Worm (Caenorhabditis elegans): ENCODE data around the gene T04C12.11.

- peak; percentile 6 for TF ChIP-seq nhr-77 (tag; optimal IDR thresholded peaks at IDR 0.05)
- no peak for TF ChIP-seq unc-39 (tag; optimal IDR thresholded peaks at IDR 0.05)
- TF ChIP-seq unc-62 (GFP tag; optimal IDR thresholded peaks at IDR 0.05 in 1 of 2): peak in 1 of 2 experiments; percentile 54
- TF ChIP-seq unc-62 (tag; optimal IDR thresholded peaks at IDR 0.05): no peak
- TF ChIP-seq mes-2 (tag; optimal IDR thresholded peaks at IDR 0.05; ENCODE audit: poor library complexity, severe bottlenecking): no peak
- peak; percentile 66 for TF ChIP-seq nhr-28 (tag; optimal IDR thresholded peaks at IDR 0.05)
- TF ChIP-seq daf-12 (tag; optimal IDR thresholded peaks at IDR 0.05): no peak
- no peak for TF ChIP-seq tra-1 (GFP tag; IDR thresholded peaks at IDR 0.05)
- TF ChIP-seq zag-1 (tag; optimal IDR thresholded peaks at IDR 0.05): no peak
- no peak for TF ChIP-seq ceh-44 (GFP tag; IDR thresholded peaks at IDR 0.05)
- no peak for TF ChIP-seq snpc-4 (tag; optimal IDR thresholded peaks at IDR 0.05)
- no peak for TF ChIP-seq ZK546.5 (tag; optimal IDR thresholded peaks at IDR 0.05)
Observed at ce11 chrV:11080345-11081102, 20.4 kb upstream of the T04C12.11 start, which contains the start of gene act-1.

Measured in whole organism, L4 larva.